Worm (Caenorhabditis elegans) whole organism, midembryonic: ENCODE data around the gene H25K10.4.

Source experiments
- T22C8.4 ChIP-seq: fragments of 200-800 bp; sonication (Bioruptor generic); IDR thresholded peaks from 2 replicates; pipeline ENCODE4 v1.3.6; 2022; ENCODE audit warnings: missing genetic modification characterization, missing compliant biosample characterization
- cog-1 ChIP-seq: sonication (generic microtip); optimal IDR thresholded peaks from 2 replicates; lab custom pipeline; 2016; ENCODE audit warnings: missing genetic modification characterization, missing compliant biosample characterization
- flt-1 ChIP-seq: fragments of 200-800 bp; sonication (Bioruptor generic); IDR thresholded peaks from 2 replicates; pipeline ENCODE4 v1.3.6; 2022; ENCODE audit warnings: missing genetic modification characterization, missing compliant biosample characterization
- klf-2 ChIP-seq: fragments of 200-800 bp; sonication (Bioruptor generic); conservative IDR thresholded peaks from 2 replicates; pipeline ENCODE4 v1.3.6; 2022; ENCODE audit warnings: missing genetic modification reagents, missing genetic modification characterization, missing compliant biosample characterization
- med-1 ChIP-seq: sonication (generic microtip); optimal IDR thresholded peaks from 2 replicates; lab custom pipeline; 2017; ENCODE audit warnings: missing genetic modification characterization, mild to moderate bottlenecking, missing compliant biosample characterization, antibody characterized with exemption, missing genetic modification reagents; ENCODE audit not compliant: insufficient read depth
- ref-1 ChIP-seq: fragments of 200-800 bp; sonication (Bioruptor generic); conservative IDR thresholded peaks from 2 replicates; pipeline ENCODE4 v1.3.6; 2022; ENCODE audit warnings: missing genetic modification reagents, missing genetic modification characterization, missing compliant biosample characterization
- tab-1 ChIP-seq: fragments of 200-800 bp; sonication (Bioruptor generic); IDR thresholded peaks from 2 replicates; pipeline ENCODE4 v1.3.6; 2022; ENCODE audit warnings: missing genetic modification characterization, missing compliant biosample characterization
- ztf-23 ChIP-seq: fragments of 200-800 bp; sonication (Bioruptor generic); IDR thresholded peaks from 2 replicates; pipeline ENCODE4 v1.3.6; 2022; ENCODE audit warnings: missing genetic modification reagents, missing genetic modification characterization, missing compliant biosample characterization
- ztf-29 ChIP-seq: fragments of 200-800 bp; sonication (Bioruptor generic); IDR thresholded peaks from 2 replicates; pipeline ENCODE4 v1.3.6; 2022; ENCODE audit warnings: missing genetic modification reagents, missing genetic modification characterization, missing compliant biosample characterization

H25K10.4 gene

ce11 chrIV:16199831-16200230, 26.0 kb upstream of the H25K10.4 start:
- no peak for TF ChIP-seq ref-1

- no peak for TF ChIP-seq ztf-29 (GFP tag; lab: Robert Waterston, UW)
- no peak for TF ChIP-seq ref-1
- no peak for TF ChIP-seq cog-1 (tag; lab: Kevin White, UChicago)
- no peak for TF ChIP-seq med-1
- TF ChIP-seq klf-2 (GFP tag; lab: Robert Waterston, UW), result no peak
- TF ChIP-seq T22C8.4 (GFP tag; lab: Robert Waterston, UW), result no peak
These were observed 23.8 kb upstream of the H25K10.4 start, which contains the start of gene H25K10.1 for ce11 chrIV:16202074-16202473. H25K10.1 (plus strand) TSS chrIV:16202374.

- TF ChIP-seq T22C8.4 (GFP tag; lab: Robert Waterston, UW) (no peak), ztf-29 (GFP tag; lab: Robert Waterston, UW) (no peak), klf-2 (GFP tag; lab: Robert Waterston, UW) (no peak), cog-1 (tag; lab: Kevin White, UChicago) (no peak), ztf-23 (no peak), med-1 (no peak), flt-1 (GFP tag; lab: Robert Waterston, UW) (no peak), tab-1 (GFP tag; lab: Robert Waterston, UW) (no peak), ref-1 (no peak)
These were observed 22.5 kb upstream of the H25K10.4 start for ce11 chrIV:16203373-16203772.

ce11 chrIV:16210913-16211312, 14.9 kb upstream of the H25K10.4 start, which contains the start of gene H25K10.2:
H25K10.2 (minus strand) TSS chrIV:16211013.
- TF ChIP-seq med-1 (no peak), cog-1 (tag; lab: Kevin White, UChicago) (no peak)

- TF ChIP-seq flt-1 (GFP tag; lab: Robert Waterston, UW), result no peak
- no peak for TF ChIP-seq tab-1 (GFP tag; lab: Robert Waterston, UW)
- no peak for TF ChIP-seq cog-1 (tag; lab: Kevin White, UChicago)
- TF ChIP-seq ztf-23, result no peak
- TF ChIP-seq T22C8.4 (GFP tag; lab: Robert Waterston, UW), result no peak
- no peak for TF ChIP-seq med-1
- no peak for TF ChIP-seq ztf-29 (GFP tag; lab: Robert Waterston, UW)
- TF ChIP-seq ref-1, result no peak
These were observed 9.7 kb upstream of the H25K10.4 start for ce11 chrIV:16216165-16216564.

ce11 chrIV:16220688-16221087, 5.2 kb upstream of the H25K10.4 start:
- TF ChIP-seq tab-1 (GFP tag; lab: Robert Waterston, UW), result no peak
- no peak for TF ChIP-seq ztf-29 (GFP tag; lab: Robert Waterston, UW)
- no peak for TF ChIP-seq med-1
- TF ChIP-seq cog-1 (tag; lab: Kevin White, UChicago), result no peak
- TF ChIP-seq klf-2 (GFP tag; lab: Robert Waterston, UW), result no peak
- TF ChIP-seq ref-1, result no peak
- TF ChIP-seq ztf-23, result no peak
- TF ChIP-seq T22C8.4 (GFP tag; lab: Robert Waterston, UW), result no peak
- TF ChIP-seq flt-1 (GFP tag; lab: Robert Waterston, UW), result no peak

ce11 chrIV:16221559-16221958, 4.3 kb upstream of the H25K10.4 start, which contains the start of gene srv-11:
srv-11 (minus strand) TSS chrIV:16221659.
- TF ChIP-seq ztf-23 (no peak), cog-1 (tag; lab: Kevin White, UChicago) (no peak), flt-1 (GFP tag; lab: Robert Waterston, UW) (no peak), ztf-29 (GFP tag; lab: Robert Waterston, UW) (no peak), ref-1 (no peak), T22C8.4 (GFP tag; lab: Robert Waterston, UW) (no peak), klf-2 (GFP tag; lab: Robert Waterston, UW) (no peak), med-1 (no peak), tab-1 (GFP tag; lab: Robert Waterston, UW) (no peak)

- no peak for TF ChIP-seq flt-1 (GFP tag; lab: Robert Waterston, UW)
- no peak for TF ChIP-seq tab-1 (GFP tag; lab: Robert Waterston, UW)
- TF ChIP-seq klf-2 (GFP tag; lab: Robert Waterston, UW), result no peak
- TF ChIP-seq med-1, result no peak
- TF ChIP-seq ztf-23, result no peak
- no peak for TF ChIP-seq ztf-29 (GFP tag; lab: Robert Waterston, UW)
- no peak for TF ChIP-seq cog-1 (tag; lab: Kevin White, UChicago)
- TF ChIP-seq T22C8.4 (GFP tag; lab: Robert Waterston, UW), result no peak
- TF ChIP-seq ref-1, result no peak
These were observed 4.6 kb downstream of the H25K10.4 start for ce11 chrIV:16230464-16230863.

- TF ChIP-seq T22C8.4 (GFP tag; lab: Robert Waterston, UW), result no peak
- TF ChIP-seq klf-2 (GFP tag; lab: Robert Waterston, UW), result no peak
- no peak for TF ChIP-seq tab-1 (GFP tag; lab: Robert Waterston, UW)
- no peak for TF ChIP-seq ztf-29 (GFP tag; lab: Robert Waterston, UW)
- TF ChIP-seq flt-1 (GFP tag; lab: Robert Waterston, UW), result no peak
These were observed 7.2 kb downstream of the H25K10.4 start, which contains the start of the genes hpa-1 and irld-39 for ce11 chrIV:16233028-16233427. hpa-1 (minus strand) TSS chrIV:16233128. irld-39 (plus strand) TSS chrIV:16233148.

- no peak for TF ChIP-seq flt-1 (GFP tag; lab: Robert Waterston, UW)
- TF ChIP-seq klf-2 (GFP tag; lab: Robert Waterston, UW), result no peak
- no peak for TF ChIP-seq cog-1 (tag; lab: Kevin White, UChicago)
- no peak for TF ChIP-seq tab-1 (GFP tag; lab: Robert Waterston, UW)
- no peak for TF ChIP-seq ztf-23
- no peak for TF ChIP-seq med-1
- TF ChIP-seq ztf-29 (GFP tag; lab: Robert Waterston, UW), result no peak
- TF ChIP-seq ref-1, result no peak
- TF ChIP-seq T22C8.4 (GFP tag; lab: Robert Waterston, UW), result no peak
These were observed 11.0 kb downstream of the H25K10.4 start for ce11 chrIV:16236827-16237226.

ce11 chrIV:16238555-16238954, 12.7 kb downstream of the H25K10.4 start, which contains the start of gene srw-61:
srw-61 (minus strand) TSS chrIV:16238655.
- TF ChIP-seq med-1, result no peak
- TF ChIP-seq klf-2 (GFP tag; lab: Robert Waterston, UW), result no peak
- TF ChIP-seq flt-1 (GFP tag; lab: Robert Waterston, UW), result no peak
- TF ChIP-seq ztf-29 (GFP tag; lab: Robert Waterston, UW), result no peak
- TF ChIP-seq T22C8.4 (GFP tag; lab: Robert Waterston, UW), result no peak
